Worm (Caenorhabditis elegans): ENCODE results near the gene ctsa-4.1.

The ctsa-4.1 gene

DNA sequence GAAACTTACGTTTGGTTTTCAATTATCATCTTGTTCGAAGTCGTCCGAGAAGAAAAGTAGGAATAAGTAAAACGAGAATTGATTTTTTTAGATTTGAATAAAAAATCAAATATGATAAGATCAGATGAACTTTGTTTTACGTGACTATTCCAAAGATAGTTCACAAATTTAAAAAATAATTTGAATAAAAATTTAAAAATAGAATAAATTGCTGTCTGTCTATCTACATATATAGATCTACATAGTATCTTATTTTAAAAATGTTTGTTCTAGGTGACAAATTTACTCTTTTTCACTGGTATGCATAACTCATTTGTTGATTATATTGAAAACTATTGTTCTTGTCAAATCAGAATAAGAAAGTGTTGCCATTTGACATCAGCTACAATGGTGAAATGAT, 21.1 kb downstream of the ctsa-4.1 start, which contains the start of gene F58F12.2:
F58F12.2 (minus strand) TSS at position 101 of the 400 bp plus-strand sequence.
- TF ChIP-seq dpl-1 (GFP tag; optimal IDR thresholded peaks at IDR 0.05) (no peak), nfya-1 (tag; optimal IDR thresholded peaks at IDR 0.05; ENCODE audit: borderline replicate concordance, insufficient read depth) (no peak), aptf-3 (GFP tag; IDR thresholded peaks at IDR 0.05) (no peak)

- TF ChIP-seq nhr-120 (GFP tag; IDR thresholded peaks at IDR 0.05) (no peak), snpc-1.3 (tag; optimal IDR thresholded peaks at IDR 0.05; ENCODE audit: insufficient read depth) (no peak), ztf-26 (tag; optimal IDR thresholded peaks at IDR 0.05) (no peak), hlh-12 (tag; optimal IDR thresholded peaks at IDR 0.05) (no peak), bed-2 (GFP tag; IDR thresholded peaks at IDR 0.05) (no peak), snpc-3.4 (tag; optimal IDR thresholded peaks at IDR 0.05) (no peak), attf-3 (GFP tag; conservative IDR thresholded peaks at IDR 0.05) (no peak), K11D2.4 (GFP tag; IDR thresholded peaks at IDR 0.05) (no peak)
Observed at ce11 chrII:6391195-6391594, 24.4 kb downstream of the ctsa-4.1 start, which contains the start of gene F58F12.3. TSS of gene F58F12.3 (minus strand) at chrII:6391295.

DNA sequence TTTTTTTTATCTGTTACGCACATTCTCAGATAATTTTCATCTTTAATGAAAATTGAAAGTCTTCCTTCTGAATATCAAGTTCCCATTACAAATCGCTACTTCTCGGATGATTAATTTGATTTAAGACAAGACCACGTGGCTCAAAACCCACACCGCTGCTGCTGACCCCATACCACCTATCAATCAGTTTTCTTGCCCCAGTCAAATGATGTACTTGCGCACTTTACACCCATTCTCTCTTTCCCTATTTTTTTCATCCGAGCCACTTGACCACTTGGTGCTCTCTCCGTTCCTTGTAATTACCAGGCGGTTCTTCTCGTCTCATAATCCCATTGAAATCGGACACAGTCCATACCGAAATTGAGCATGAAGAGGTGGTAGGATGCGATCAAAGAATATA, 27.2 kb downstream of the ctsa-4.1 start:
- no peak for TF ChIP-seq mxl-1 (tag; optimal IDR thresholded peaks at IDR 0.05)
- no peak for TF ChIP-seq C06A6.2 (GFP tag; conservative IDR thresholded peaks at IDR 0.05)
- no peak for TF ChIP-seq snpc-3.4 (tag; optimal IDR thresholded peaks at IDR 0.05)

ce11 chrII:6398406-6398805, 31.6 kb downstream of the ctsa-4.1 start, which contains the start of gene zig-10:
TSS of gene zig-10 (plus strand) at chrII:6398706.
- TF ChIP-seq F10E7.11 (tag; optimal IDR thresholded peaks at IDR 0.05) = no peak
- TF ChIP-seq ceh-79 (tag; optimal IDR thresholded peaks at IDR 0.05) = no peak
- no peak for TF ChIP-seq sdz-38 (tag; optimal IDR thresholded peaks at IDR 0.05)
- no peak for TF ChIP-seq madf-10 (tag; optimal IDR thresholded peaks at IDR 0.05)
- TF ChIP-seq unc-130 (GFP tag; optimal IDR thresholded peaks at IDR 0.05) = no peak
- no peak for TF ChIP-seq D2030.7 (GFP tag; IDR thresholded peaks at IDR 0.05)
- no peak for TF ChIP-seq K11D2.4 (GFP tag; IDR thresholded peaks at IDR 0.05)

DNA sequence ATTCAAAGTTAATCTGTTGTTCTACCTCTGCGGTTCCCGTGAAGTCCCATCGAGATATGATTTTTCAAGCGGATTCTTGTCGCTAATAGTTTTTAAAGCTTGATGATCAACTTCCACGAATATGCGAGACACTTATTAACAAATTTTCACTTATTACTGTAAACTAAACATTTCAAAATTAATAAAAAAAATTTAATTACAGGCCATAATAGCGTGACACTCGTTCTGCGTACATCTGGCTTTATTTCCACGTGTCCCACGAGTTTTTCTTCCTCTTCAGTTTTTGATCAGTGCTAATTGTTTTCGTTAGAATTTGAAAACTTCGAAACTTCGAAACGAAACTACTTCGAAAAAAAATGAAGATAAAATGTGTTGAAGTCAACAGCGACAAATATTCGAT, 34.9 kb downstream of the ctsa-4.1 start, which contains the start of gene btb-2:
btb-2 (plus strand) TSS at position 301 of the 400 bp plus-strand sequence.
- no peak for TF ChIP-seq F49E8.2 (tag; optimal IDR thresholded peaks at IDR 0.05; ENCODE audit: insufficient read depth)

DNA sequence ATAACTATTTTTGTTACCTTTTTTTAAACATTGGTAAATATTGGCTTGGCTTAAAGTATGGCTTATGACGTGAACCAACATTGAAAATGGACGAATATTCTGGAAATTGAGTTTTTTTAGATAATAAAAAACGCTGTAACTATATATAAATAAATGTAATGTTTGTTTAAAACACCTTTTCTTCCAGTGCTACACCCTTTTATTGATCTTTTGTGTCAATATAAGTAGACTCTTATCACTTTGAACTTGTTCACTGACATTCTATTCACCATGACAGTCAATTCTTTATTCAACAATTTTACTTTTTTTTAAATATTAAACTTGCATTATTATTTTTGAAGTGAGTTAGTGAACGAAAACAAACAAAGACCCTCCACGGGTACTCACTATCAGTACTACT, 36.4 kb downstream of the ctsa-4.1 start, which contains the start of gene T25D10.1:
T25D10.1 (plus strand) TSS at position 169 of the 400 bp plus-strand sequence.
- TF ChIP-seq attf-5 (GFP tag; optimal IDR thresholded peaks at IDR 0.05) = no peak
- no peak for TF ChIP-seq Y53G8AR.9 (GFP tag; conservative IDR thresholded peaks at IDR 0.05)
- TF ChIP-seq dpff-1 (tag; optimal IDR thresholded peaks at IDR 0.05) = no peak
- no peak for TF ChIP-seq F37B4.10 (GFP tag; IDR thresholded peaks at IDR 0.05)
- no peak for TF ChIP-seq T26A5.8 (tag; optimal IDR thresholded peaks at IDR 0.05)
- TF ChIP-seq madf-3 (GFP tag; IDR thresholded peaks at IDR 0.05) = no peak
- no peak for TF ChIP-seq ztf-25 (GFP tag; IDR thresholded peaks at IDR 0.05)
- no peak for TF ChIP-seq ets-4 (GFP tag; optimal IDR thresholded peaks at IDR 0.05)
- TF ChIP-seq ceh-91 (GFP tag; IDR thresholded peaks at IDR 0.05) = no peak
- TF ChIP-seq lag-1 (GFP tag; IDR thresholded peaks at IDR 0.05) = no peak
